Worm (Caenorhabditis elegans) whole organism, L4/young adult: Measurements from ENCODE around the gene H40L08.1.

Source experiments
- W03F9.2 ChIP-seq: fragments of 150-350 bp; optimal IDR thresholded peaks from 2 replicates; lab custom pipeline; 2014; ENCODE audit warnings: missing biosample characterization, missing genetic modification characterization
- dao-5 ChIP-seq: sonication (generic microtip); optimal IDR thresholded peaks from 2 replicates; lab custom pipeline; 2016; ENCODE audit warnings: missing genotype, missing genetic modification characterization, moderate library complexity, missing compliant biosample characterization
- him-1 ChIP-seq: sonication (generic microtip); optimal IDR thresholded peaks from 2 replicates; lab custom pipeline; 2016; ENCODE audit warnings: missing genotype, missing genetic modification reagents, missing genetic modification characterization, missing compliant biosample characterization

- TF ChIP-seq him-1 (tag; lab: Kevin White, UChicago) (no peak), W03F9.2 (tag; lab: Kevin White, UChicago) (no peak), dao-5 (tag; lab: Kevin White, UChicago) (no peak)
Observed at ce11 chrX:15084395-15084794, 509 bp upstream of the H40L08.1 start, which contains the start of gene F09B12.5.
